Worm (Caenorhabditis elegans): ENCODE results near the gene pinn-1.

ce11 chrII:2859873-2860821 is 28.7 kb downstream of the pinn-1 start:
- TF ChIP-seq tab-1 (GFP tag; IDR thresholded peaks at IDR 0.05) (peak; percentile 64), ref-1 (GFP tag; conservative IDR thresholded peaks at IDR 0.05) (no peak), ztf-23 (GFP tag; IDR thresholded peaks at IDR 0.05) (peak; percentile 52; the same call in 1 of the 2 replicates)
